Worm (Caenorhabditis elegans) whole organism, early embryonic: Measurements from ENCODE around the gene C49C8.3.

Source experiments
- B0310.2 ChIP-seq: sonication (generic microtip); optimal IDR thresholded peaks from 2 replicates; lab custom pipeline; 2016; ENCODE audit warnings: mild to moderate bottlenecking, missing genetic modification characterization, missing compliant biosample characterization
- aly-1 ChIP-seq: sonication (generic microtip); optimal IDR thresholded peaks from 2 replicates; lab custom pipeline; 2016; ENCODE audit warnings: missing genetic modification characterization, missing compliant biosample characterization
- ama-1 ChIP-seq: fragments of 150-350 bp; optimal IDR thresholded peaks from 2 replicates; lab custom pipeline; 2014
- ceh-36 ChIP-seq: sonication (generic microtip); optimal IDR thresholded peaks from 2 replicates; lab custom pipeline; 2016; ENCODE audit warnings: missing genetic modification characterization, inconsistent platforms, missing compliant biosample characterization
- flt-1 ChIP-seq: fragments of 200-800 bp; sonication (Bioruptor generic); IDR thresholded peaks from 2 replicates; pipeline ENCODE4 v1.3.6; 2022; ENCODE audit warnings: missing genetic modification characterization, missing compliant biosample characterization
- hnd-1 ChIP-seq: sonication (generic microtip); optimal IDR thresholded peaks from 2 replicates; lab custom pipeline; 2016; ENCODE audit warnings: missing genetic modification characterization, missing compliant biosample characterization
- pes-1 ChIP-seq: fragments of 200-800 bp; sonication (Bioruptor generic); IDR thresholded peaks from 2 replicates; pipeline ENCODE4 v1.3.6; 2022; ENCODE audit warnings: missing genetic modification reagents, missing genetic modification characterization, missing compliant biosample characterization
- tbx-11 ChIP-seq: fragments of 200-800 bp; sonication (Bioruptor generic); IDR thresholded peaks from 2 replicates; pipeline ENCODE4 v1.3.6; 2022; ENCODE audit warnings: missing genetic modification characterization, missing compliant biosample characterization
- tbx-37 ChIP-seq: fragments of 200-800 bp; sonication (Bioruptor generic); conservative IDR thresholded peaks from 2 replicates; pipeline ENCODE4 v1.3.6; 2022; ENCODE audit warnings: missing genetic modification reagents, missing genetic modification characterization, missing compliant biosample characterization

- TF ChIP-seq hnd-1 (tag; lab: Kevin White, UChicago) (no peak), ama-1 (lab: Kevin White, UChicago) (no peak), B0310.2 (no peak), pes-1 (GFP tag; lab: Robert Waterston, UW) (no peak), aly-1 (tag; lab: Kevin White, UChicago) (no peak), flt-1 (no peak), tbx-11 (GFP tag; lab: Robert Waterston, UW) (no peak), tbx-37 (no peak), ceh-36 (no peak)
These were observed 29.3 kb downstream of the C49C8.3 start for ce11 chrIV:8673733-8674375.
